Fruit fly (Drosophila melanogaster) whole organism: ENCODE data around the gene Ldsdh1.

ENCODE experiments used
- EcR ChIP-seq, 2 experiments: fragments of >200 bp; optimal IDR thresholded peaks; 2 replicates each; lab custom pipeline; 2017; ENCODE audit warnings: missing biosample characterization in 2 of 2, missing genetic modification characterization in 2 of 2, missing genetic modification reagents in 2 of 2
- usp ChIP-seq: fragments of >200 bp; optimal IDR thresholded peaks from 2 replicates; lab custom pipeline; 2017; ENCODE audit warnings: missing biosample characterization, missing genetic modification characterization, mixed read lengths

dm6 chrX:8059629-8060028 lies 21.8 kb downstream of the Ldsdh1 start:
- TF ChIP-seq usp (no peak), EcR (GFP tag; optimal IDR thresholded peaks at IDR 0.05; lab: Kevin White, UChicago) (no peak)
